Worm (Caenorhabditis elegans) whole organism, midembryonic: ENCODE data around the gene Y39B6A.9.

Source experiments
- T22C8.4 ChIP-seq: fragments of 200-800 bp; sonication (Bioruptor generic); IDR thresholded peaks from 2 replicates; pipeline ENCODE4 v1.3.6; 2022; ENCODE audit warnings: missing genetic modification characterization, missing compliant biosample characterization
- cog-1 ChIP-seq: sonication (generic microtip); optimal IDR thresholded peaks from 2 replicates; lab custom pipeline; 2016; ENCODE audit warnings: missing genetic modification characterization, missing compliant biosample characterization
- flt-1 ChIP-seq: fragments of 200-800 bp; sonication (Bioruptor generic); IDR thresholded peaks from 2 replicates; pipeline ENCODE4 v1.3.6; 2022; ENCODE audit warnings: missing genetic modification characterization, missing compliant biosample characterization
- ztf-29 ChIP-seq: fragments of 200-800 bp; sonication (Bioruptor generic); IDR thresholded peaks from 2 replicates; pipeline ENCODE4 v1.3.6; 2022; ENCODE audit warnings: missing genetic modification reagents, missing genetic modification characterization, missing compliant biosample characterization

ce11 chrV:19127225-19127624, 9.1 kb upstream of the Y39B6A.9 start, which contains the start of gene dyf-17:
- TF ChIP-seq flt-1 (no peak), T22C8.4 (GFP tag; lab: Robert Waterston, UW) (no peak), cog-1 (tag; lab: Kevin White, UChicago) (no peak), ztf-29 (GFP tag; lab: Robert Waterston, UW) (no peak)
